Fruit fly (Drosophila melanogaster) whole organism, wandering third instar larva: ENCODE data around the gene Lsp1alpha.

Experiments used
- Hr78 ChIP-seq: fragments of >200 bp; optimal IDR thresholded peaks from 2 replicates; lab custom pipeline; 2017; ENCODE audit warnings: missing biosample characterization, missing genetic modification characterization
- Jra ChIP-seq: sonication (Bioruptor generic); optimal IDR thresholded peaks from 2 replicates; lab custom pipeline; 2016; ENCODE audit warnings: missing biosample characterization, missing genetic modification characterization
- Mio ChIP-seq: sonication (Bioruptor generic); optimal IDR thresholded peaks from 2 replicates; lab custom pipeline; 2016; ENCODE audit warnings: missing biosample characterization, missing genetic modification characterization
- Myc ChIP-seq: fragments of >200 bp; optimal IDR thresholded peaks from 2 replicates; lab custom pipeline; 2017
- OdsH ChIP-seq: fragments of 200-800 bp; sonication (Bioruptor generic); optimal IDR thresholded peaks from 2 replicates; lab custom pipeline; 2016; ENCODE audit warnings: missing biosample characterization, mild to moderate bottlenecking, missing genetic modification characterization
- Rel ChIP-seq, 2 experiments: fragments of 200-800 bp; sonication (Bioruptor generic) in 1 of 2; optimal IDR thresholded peaks; 2 replicates in 1 of 2; 3 replicates in 1 of 2; lab custom pipeline; 2016 to 2019; ENCODE audit warnings: mild to moderate bottlenecking in 2 of 2, missing biosample characterization in 2 of 2, missing genetic modification characterization in 2 of 2, moderate library complexity in 1 of 2
- ey ChIP-seq: fragments of 200-800 bp; sonication (Bioruptor generic); optimal IDR thresholded peaks from 2 replicates; lab custom pipeline; 2016; ENCODE audit warnings: missing biosample characterization, missing genetic modification characterization
- sage ChIP-seq: fragments of 200-800 bp; sonication (Bioruptor generic); optimal IDR thresholded peaks from 2 replicates; lab custom pipeline; 2016; ENCODE audit warnings: missing biosample characterization, mild to moderate bottlenecking, missing genetic modification characterization
- usp ChIP-seq: fragments of >200 bp; optimal IDR thresholded peaks from 2 replicates; lab custom pipeline; 2017; ENCODE audit warnings: missing biosample characterization, missing genetic modification characterization

DNA sequence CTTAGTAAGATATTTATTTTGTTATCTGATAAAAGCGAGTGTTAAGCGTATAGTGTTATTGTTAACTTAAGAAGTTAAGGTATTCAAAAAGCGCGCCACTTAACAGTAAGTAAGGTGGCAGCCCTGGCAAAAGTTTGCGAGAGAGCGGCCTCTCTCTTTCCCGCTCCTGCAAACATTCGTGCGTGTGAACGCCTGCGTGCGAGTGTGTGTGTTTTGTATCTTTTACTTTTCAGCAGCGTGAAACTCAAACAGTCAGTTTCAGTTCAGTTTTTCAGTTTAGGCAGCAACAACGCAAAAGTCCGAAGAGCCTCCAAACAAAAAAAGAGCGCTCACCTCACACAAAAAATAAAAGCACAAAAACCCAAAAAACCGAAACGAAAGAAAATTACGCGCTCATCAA, 18.7 kb upstream of the Lsp1alpha start:
- TF ChIP-seq Myc (lab: Kevin White, UChicago) (no peak), OdsH (GFP tag; lab: Kevin White, UChicago) (no peak), Mio (GFP tag; lab: Kevin White, UChicago) (no peak), sage (GFP tag; lab: Kevin White, UChicago) (no peak), Rel (GFP tag; optimal IDR thresholded peaks at IDR 0.05; lab: Kevin White, UChicago) (no peak), Rel (tag; optimal IDR thresholded peaks at IDR 0.05; lab: Kevin White, UChicago) (no peak), ey (no peak), usp (GFP tag; lab: Kevin White, UChicago) (no peak), Hr78 (no peak), Jra (peak; percentile 7)
